Worm (Caenorhabditis elegans): ENCODE results near the gene ant-1.3.

DNA sequence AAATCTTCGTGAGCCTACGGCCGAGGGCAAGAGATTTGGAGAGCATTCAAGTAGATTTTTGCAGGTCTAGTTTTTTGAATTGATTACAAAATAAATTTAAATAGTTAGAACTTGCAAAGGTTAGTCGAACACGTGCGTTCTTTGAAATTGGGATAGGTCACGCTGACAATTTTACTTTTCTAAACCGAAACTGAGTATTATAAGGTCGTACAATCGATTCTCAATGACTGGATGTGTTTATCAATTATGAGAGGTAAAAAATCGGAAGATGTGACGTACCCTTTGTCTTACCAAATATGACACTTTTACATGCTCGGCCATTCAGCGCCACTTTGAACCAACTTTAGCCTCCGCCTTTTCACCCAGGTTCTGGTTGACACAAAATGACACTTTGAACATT lies 37.7 kb upstream of the ant-1.3 start, which contains the start of gene C28D4.5:
- TF ChIP-seq dmd-9 (GFP tag; IDR thresholded peaks at IDR 0.05) = no peak
- no peak for TF ChIP-seq lin-15B (tag; optimal IDR thresholded peaks at IDR 0.05)
- no peak for TF ChIP-seq D1046.2 (GFP tag; IDR thresholded peaks at IDR 0.05)
- TF ChIP-seq ama-1 (optimal IDR thresholded peaks at IDR 0.05) = no peak
- no peak for TF ChIP-seq nhr-111 (GFP tag; optimal IDR thresholded peaks at IDR 0.05)
- TF ChIP-seq aly-2 (tag; optimal IDR thresholded peaks at IDR 0.05) = no peak
- no peak for TF ChIP-seq fos-1 (tag; optimal IDR thresholded peaks at IDR 0.05)
- no peak for TF ChIP-seq nhr-28 (tag; optimal IDR thresholded peaks at IDR 0.05)
- TF ChIP-seq dve-1 (tag; optimal IDR thresholded peaks at IDR 0.05; ENCODE audit: insufficient read depth) = no peak

All from whole organism, L4 larva.